Worm (Caenorhabditis elegans): ENCODE measurements around the gene nhr-176.

- TF ChIP-seq jun-1 (tag; optimal IDR thresholded peaks at IDR 0.05) (no peak), vab-15 (tag; optimal IDR thresholded peaks at IDR 0.05) (no peak), ama-1 (optimal IDR thresholded peaks at IDR 0.05) (no peak), efl-1 (optimal IDR thresholded peaks at IDR 0.05) (no peak), efl-1 (GFP tag; optimal IDR thresholded peaks at IDR 0.05 in 1 of 2) (peak in 1 of 2 experiments; percentile 22)
These were observed 50.3 kb downstream of the nhr-176 start for ce11 chrV:16121451-16121850.
